Worm (Caenorhabditis elegans) whole organism, L1 larva: ENCODE measurements around the gene F27E5.8.

Experiments used
- lin-14 ChIP-seq: fragments of 200-800 bp; sonication (Bioruptor generic); optimal IDR thresholded peaks from 2 replicates; lab custom pipeline; 2018; ENCODE audit warnings: mild to moderate bottlenecking, missing genetic modification characterization, moderate library complexity, missing compliant biosample characterization
- nhr-71 ChIP-seq: sonication (generic microtip); optimal IDR thresholded peaks from 2 replicates; lab custom pipeline; 2016; ENCODE audit warnings: mild to moderate bottlenecking, missing genetic modification characterization, moderate library complexity, missing compliant biosample characterization
- nhr-77 ChIP-seq: fragments of 150-350 bp; optimal IDR thresholded peaks from 2 replicates; lab custom pipeline; 2014; ENCODE audit warnings: missing biosample characterization, missing genetic modification characterization

Gene F27E5.8

ce11 chrII:10075794-10076193 is 51.5 kb downstream of the F27E5.8 start:
- TF ChIP-seq nhr-77 (tag; lab: Kevin White, UChicago), result peak; percentile 3
- peak; percentile 24 for TF ChIP-seq lin-14 (GFP tag; lab: Kevin White, UChicago)
- TF ChIP-seq nhr-71, result no peak
